Fruit fly (Drosophila melanogaster): ENCODE data around the gene CG15209.

The CG15209 gene

DNA sequence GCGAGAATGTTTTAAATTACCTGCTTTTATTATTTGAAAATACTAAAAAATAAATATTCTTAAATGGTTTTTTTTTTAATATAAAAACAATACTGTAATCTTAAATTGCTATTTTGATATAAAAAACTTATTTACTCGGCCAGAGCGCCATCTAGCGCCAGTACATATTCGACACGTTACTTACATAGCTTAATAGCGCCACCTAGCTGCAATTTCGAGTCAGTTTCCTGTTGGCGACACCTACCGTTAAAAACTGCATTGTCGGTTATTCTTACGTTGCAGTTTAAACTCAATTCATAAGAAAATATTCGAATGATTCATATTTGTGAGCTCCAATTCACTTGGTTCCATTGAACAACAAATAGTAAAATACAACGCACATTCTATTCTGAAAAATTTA is 9.6 kb upstream of the CG15209 start (continued):
- no peak for TF ChIP-seq CG10669 (GFP tag; optimal IDR thresholded peaks at IDR 0.05)
- TF ChIP-seq cyc (GFP tag; optimal IDR thresholded peaks at IDR 0.05), result peak; percentile 71
- TF ChIP-seq Gug (GFP tag; IDR thresholded peaks at IDR 0.05), result no peak
- peak; percentile 43 for TF ChIP-seq acj6 (GFP tag; optimal IDR thresholded peaks at IDR 0.05)
- TF ChIP-seq CG10631 (GFP tag; optimal IDR thresholded peaks at IDR 0.05), result peak; percentile 16
- no peak for TF ChIP-seq Ets21C (GFP tag; optimal IDR thresholded peaks at IDR 0.05)
- no peak for TF ChIP-seq CG16779 (tag; optimal IDR thresholded peaks at IDR 0.05)
- no peak for TF ChIP-seq dac (GFP tag; optimal IDR thresholded peaks at IDR 0.05)
- TF ChIP-seq pdm3 (GFP tag; optimal IDR thresholded peaks at IDR 0.05), result peak; percentile 56
- TF ChIP-seq CG6792 (GFP tag; optimal IDR thresholded peaks at IDR 0.05), result peak; percentile 26
- peak; percentile 41 for TF ChIP-seq CG3919 (GFP tag; optimal IDR thresholded peaks at IDR 0.05)
- no peak for TF ChIP-seq CG4318 (GFP tag; optimal IDR thresholded peaks at IDR 0.05)
- no peak for TF ChIP-seq CG34406 (GFP tag; optimal IDR thresholded peaks at IDR 0.05)

DNA sequence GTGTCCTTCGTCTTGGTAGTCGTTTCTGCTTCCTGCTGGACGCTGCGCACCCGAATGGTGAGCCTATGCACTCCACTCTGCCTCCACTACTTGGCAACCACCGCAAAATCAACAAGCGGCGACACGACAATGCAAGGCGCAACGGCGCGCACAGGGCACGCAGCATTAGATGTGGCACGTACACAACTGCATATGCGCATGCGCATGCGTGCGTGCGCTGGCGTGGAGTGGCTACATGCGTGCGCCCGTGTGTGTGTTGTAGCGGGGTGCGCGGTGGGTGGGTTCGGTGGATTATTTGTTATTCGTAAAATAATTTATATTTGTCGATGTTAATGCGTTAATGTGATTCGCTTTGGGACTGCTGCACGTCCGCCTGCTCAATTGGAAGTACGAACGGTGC is 6.4 kb upstream of the CG15209 start:
- TF ChIP-seq CG8632 (GFP tag; optimal IDR thresholded peaks at IDR 0.05), result no peak
- TF ChIP-seq eg (GFP tag; IDR thresholded peaks at IDR 0.05), result no peak
- no peak for TF ChIP-seq Eip78C (GFP tag)
- no peak for TF ChIP-seq Ets96B (tag; optimal IDR thresholded peaks at IDR 0.05)
- no peak for TF ChIP-seq Eip93F (GFP tag; optimal IDR thresholded peaks at IDR 0.05)
- no peak for TF ChIP-seq Lpt (GFP tag; optimal IDR thresholded peaks at IDR 0.05)
- no peak for TF ChIP-seq Sox14 (GFP tag; optimal IDR thresholded peaks at IDR 0.05)
- TF ChIP-seq CG6854 (GFP tag; optimal IDR thresholded peaks at IDR 0.05), result no peak

DNA sequence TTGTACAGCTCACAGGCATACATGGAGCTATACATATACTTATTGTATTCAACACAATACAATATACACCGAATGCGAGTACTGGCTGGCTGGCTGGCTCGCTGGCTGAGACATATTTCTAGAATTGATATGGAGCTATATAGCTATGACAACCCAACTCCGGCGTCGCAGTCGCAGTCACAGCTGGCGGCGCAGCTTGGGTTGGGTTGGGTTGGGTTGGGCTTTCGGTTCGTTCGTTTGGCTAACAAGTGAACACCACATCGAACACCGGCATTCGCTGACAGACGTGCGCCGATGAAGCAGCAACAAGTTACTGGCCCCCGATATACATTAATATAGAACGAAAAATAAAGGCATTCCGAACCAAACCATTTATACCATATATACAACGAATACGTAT is 3.0 kb upstream of the CG15209 start, which contains the start of gene CG15210:
TSS of gene CG15210 (plus strand) at position 269 of the 400 bp plus-strand sequence.
- TF ChIP-seq Eip78C (GFP tag) (peak; percentile 29), fkh (GFP tag; optimal IDR thresholded peaks at IDR 0.05) (peak; percentile 27), svp (GFP tag) (peak; percentile 53), CG11294 (GFP tag; IDR thresholded peaks at IDR 0.05) (no peak), CG8119 (GFP tag; IDR thresholded peaks at IDR 0.05) (no peak)

dm6 chrX:10840892-10841564 is 977 bp upstream of the CG15209 start:
- TF ChIP-seq fd85E (GFP tag; optimal IDR thresholded peaks at IDR 0.05), result no peak
- no peak for TF ChIP-seq Sox14 (GFP tag; optimal IDR thresholded peaks at IDR 0.05)
- peak; percentile 42 for TF ChIP-seq fkh (GFP tag; optimal IDR thresholded peaks at IDR 0.05)
- peak; percentile 26 for TF ChIP-seq svp (GFP tag)
- no peak for TF ChIP-seq CG15336 (GFP tag; IDR thresholded peaks at IDR 0.05)
- no peak for TF ChIP-seq lz (GFP tag; optimal IDR thresholded peaks at IDR 0.05)
- TF ChIP-seq Blimp-1 (GFP tag; optimal IDR thresholded peaks at IDR 0.05), result no peak
- TF ChIP-seq pdm3 (GFP tag; optimal IDR thresholded peaks at IDR 0.05), result no peak
- no peak for TF ChIP-seq dac (GFP tag; optimal IDR thresholded peaks at IDR 0.05)
- no peak for TF ChIP-seq eg (GFP tag; IDR thresholded peaks at IDR 0.05)
- no peak for TF ChIP-seq Lpt (GFP tag; optimal IDR thresholded peaks at IDR 0.05)
- TF ChIP-seq CG11762 (GFP tag; optimal IDR thresholded peaks at IDR 0.05; ENCODE audit: insufficient read depth), result no peak
- TF ChIP-seq Eip93F (GFP tag; optimal IDR thresholded peaks at IDR 0.05), result no peak
- TF ChIP-seq CG7368 (GFP tag; optimal IDR thresholded peaks at IDR 0.05), result no peak
- TF ChIP-seq Sox15 (GFP tag; optimal IDR thresholded peaks at IDR 0.05), result no peak
- no peak for TF ChIP-seq CG3032 (tag; optimal IDR thresholded peaks at IDR 0.05)
- TF ChIP-seq Hr39 (GFP tag; optimal IDR thresholded peaks at IDR 0.05), result no peak

DNA sequence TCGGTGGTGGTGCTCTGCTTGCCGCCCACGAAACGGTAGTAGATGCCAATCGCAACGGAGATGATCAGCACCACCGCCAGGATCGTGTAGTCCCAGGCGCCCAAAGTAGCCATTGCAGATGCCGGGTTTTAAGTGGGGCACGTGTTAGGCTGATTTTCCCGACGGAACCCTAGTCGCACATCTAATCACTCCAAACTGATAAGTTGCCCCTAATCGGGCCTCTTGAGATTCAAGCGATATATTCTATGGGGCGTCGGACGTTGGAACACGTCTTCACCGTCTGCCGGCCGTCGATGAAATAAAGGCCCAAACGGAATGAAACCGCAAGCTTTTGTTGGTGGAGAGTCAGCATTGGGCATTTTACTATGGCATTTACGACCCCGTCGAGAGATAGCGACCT is 2.8 kb downstream of the CG15209 start, which contains the start of gene CG32669:
TSS of gene CG32669 (minus strand) at position 275 of the 400 bp plus-strand sequence.
- TF ChIP-seq spab (GFP tag; optimal IDR thresholded peaks at IDR 0.05) (no peak), dac (GFP tag; optimal IDR thresholded peaks at IDR 0.05) (no peak), Eip75B (GFP tag; optimal IDR thresholded peaks at IDR 0.05) (no peak), CG8319 (GFP tag; optimal IDR thresholded peaks at IDR 0.05) (no peak), Eip93F (GFP tag; optimal IDR thresholded peaks at IDR 0.05) (no peak), vri (GFP tag; optimal IDR thresholded peaks at IDR 0.05) (no peak), CG16779 (tag; optimal IDR thresholded peaks at IDR 0.05) (no peak), Smox (GFP tag; optimal IDR thresholded peaks at IDR 0.05) (no peak), Sox15 (GFP tag; optimal IDR thresholded peaks at IDR 0.05) (no peak), CG34406 (GFP tag; optimal IDR thresholded peaks at IDR 0.05) (no peak)
